Worm (Caenorhabditis elegans): ENCODE results near the gene col-166.
A peak's percentile ranks its signal among the peaks of the same experiment; 100 is the strongest.

Gene col-166

ce11 chrX:6255561-6255960 is 24.3 kb upstream of the col-166 start (continued):
- TF ChIP-seq unc-130 (GFP tag; optimal IDR thresholded peaks at IDR 0.05), result no peak
- TF ChIP-seq ceh-82 (tag; optimal IDR thresholded peaks at IDR 0.05), result no peak
- TF ChIP-seq saeg-2 (GFP tag; IDR thresholded peaks at IDR 0.05), result peak; percentile 83
- no peak for TF ChIP-seq daf-19 (GFP tag; conservative IDR thresholded peaks at IDR 0.05)
- TF ChIP-seq unc-62 (GFP tag; optimal IDR thresholded peaks at IDR 0.05 in 1 of 2), result peak in 1 of 2 experiments; percentile 98
- TF ChIP-seq unc-62 (tag; optimal IDR thresholded peaks at IDR 0.05), result no peak
- TF ChIP-seq nhr-48 (tag; optimal IDR thresholded peaks at IDR 0.05), result peak; percentile 87
- no peak for TF ChIP-seq daf-8 (GFP tag; IDR thresholded peaks at IDR 0.05)
- no peak for TF ChIP-seq lin-38 (GFP tag; IDR thresholded peaks at IDR 0.05)
- TF ChIP-seq F49E8.2 (tag; optimal IDR thresholded peaks at IDR 0.05; ENCODE audit: borderline replicate concordance), result no peak
- 0 out of 2 replicates have a peak, but pooled peaks have one; percentile 38 for TF ChIP-seq egl-43 (GFP tag; IDR thresholded peaks at IDR 0.05)
- TF ChIP-seq fkh-10 (GFP tag; optimal IDR thresholded peaks at IDR 0.05), result no peak
- no peak for TF ChIP-seq F44E2.7 (GFP tag; IDR thresholded peaks at IDR 0.05)
- TF ChIP-seq hmg-1.1 (GFP tag; IDR thresholded peaks at IDR 0.05), result peak; percentile 50
- no peak for TF ChIP-seq aly-2 (tag; optimal IDR thresholded peaks at IDR 0.05)
- TF ChIP-seq tag-97 (GFP tag; IDR thresholded peaks at IDR 0.05), result no peak
- peak; percentile 78 for TF ChIP-seq mep-1 (tag; optimal IDR thresholded peaks at IDR 0.05)
- peak; percentile 52 for TF ChIP-seq duxl-1 (tag; optimal IDR thresholded peaks at IDR 0.05; ENCODE audit: poor library complexity)
- no peak; the same call in 1 of the 2 replicates for TF ChIP-seq vab-7 (GFP tag; IDR thresholded peaks at IDR 0.05)
- TF ChIP-seq nhr-237 (tag; optimal IDR thresholded peaks at IDR 0.05), result no peak
- TF ChIP-seq ceh-44 (GFP tag; IDR thresholded peaks at IDR 0.05), result no peak
- peak; percentile 92 for TF ChIP-seq mxl-3 (GFP tag; optimal IDR thresholded peaks at IDR 0.05)
- no peak for TF ChIP-seq ZK546.5 (tag; optimal IDR thresholded peaks at IDR 0.05)
- peak; percentile 45; the same call in 1 of the 2 replicates for TF ChIP-seq set-16 (GFP tag; IDR thresholded peaks at IDR 0.05)
- TF ChIP-seq ceh-62 (tag; optimal IDR thresholded peaks at IDR 0.05), result no peak
- peak; percentile 91 for TF ChIP-seq dve-1 (tag; optimal IDR thresholded peaks at IDR 0.05; ENCODE audit: insufficient read depth)
- no peak for TF ChIP-seq R02D3.7 (tag; optimal IDR thresholded peaks at IDR 0.05)
- no peak for TF ChIP-seq skn-1 (tag; optimal IDR thresholded peaks at IDR 0.05)
- TF ChIP-seq arid-1 (GFP tag; conservative IDR thresholded peaks at IDR 0.05), result no peak
- TF ChIP-seq mdt-29 (GFP tag; IDR thresholded peaks at IDR 0.05), result peak; percentile 89
- TF ChIP-seq ama-1 (optimal IDR thresholded peaks at IDR 0.05), result no peak
- no peak for TF ChIP-seq nhr-111 (GFP tag; optimal IDR thresholded peaks at IDR 0.05)
- TF ChIP-seq dmd-9 (GFP tag; IDR thresholded peaks at IDR 0.05), result no peak
- TF ChIP-seq spr-3 (GFP tag; optimal IDR thresholded peaks at IDR 0.05), result no peak
- peak; percentile 78 for TF ChIP-seq nhr-77 (tag; optimal IDR thresholded peaks at IDR 0.05)
- no peak for TF ChIP-seq madf-5 (GFP tag; IDR thresholded peaks at IDR 0.05)
- TF ChIP-seq D1046.2 (GFP tag; IDR thresholded peaks at IDR 0.05), result no peak
- TF ChIP-seq hlh-30 (tag; optimal IDR thresholded peaks at IDR 0.05; ENCODE audit: insufficient read depth), result peak; percentile 97
- TF ChIP-seq rbr-2 (tag; optimal IDR thresholded peaks at IDR 0.05), result peak; percentile 20
- TF ChIP-seq T26A8.4 (GFP tag; IDR thresholded peaks at IDR 0.05), result peak; percentile 52
- no peak for TF ChIP-seq spr-1 (tag; optimal IDR thresholded peaks at IDR 0.05)
- TF ChIP-seq Y105C5A.15 (GFP tag; IDR thresholded peaks at IDR 0.05), result no peak
- peak; percentile 63 for TF ChIP-seq pha-4 (GFP tag; IDR thresholded peaks at IDR 0.05)
- peak; percentile 66 for TF ChIP-seq pha-4 (tag; optimal IDR thresholded peaks at IDR 0.05)
- no peak for TF ChIP-seq nhr-41 (GFP tag; IDR thresholded peaks at IDR 0.05)
- no peak for TF ChIP-seq ztf-11 (tag; optimal IDR thresholded peaks at IDR 0.05)
- peak; percentile 77 for TF ChIP-seq lin-1 (GFP tag; IDR thresholded peaks at IDR 0.05)
- peak; percentile 96 for TF ChIP-seq dmd-6 (GFP tag; IDR thresholded peaks at IDR 0.05)
- TF ChIP-seq ceh-32 (tag; optimal IDR thresholded peaks at IDR 0.05; ENCODE audit: poor library complexity), result no peak
- no peak for TF ChIP-seq unc-39 (tag; optimal IDR thresholded peaks at IDR 0.05)
- peak; percentile 1 for TF ChIP-seq dpl-1 (GFP tag; optimal IDR thresholded peaks at IDR 0.05)
- no peak for TF ChIP-seq Y75B8A.6 (GFP tag; IDR thresholded peaks at IDR 0.05)
